Fruit fly (Drosophila melanogaster): ENCODE measurements around the gene Cyt-b5-r.

Gene Cyt-b5-r

DNA sequence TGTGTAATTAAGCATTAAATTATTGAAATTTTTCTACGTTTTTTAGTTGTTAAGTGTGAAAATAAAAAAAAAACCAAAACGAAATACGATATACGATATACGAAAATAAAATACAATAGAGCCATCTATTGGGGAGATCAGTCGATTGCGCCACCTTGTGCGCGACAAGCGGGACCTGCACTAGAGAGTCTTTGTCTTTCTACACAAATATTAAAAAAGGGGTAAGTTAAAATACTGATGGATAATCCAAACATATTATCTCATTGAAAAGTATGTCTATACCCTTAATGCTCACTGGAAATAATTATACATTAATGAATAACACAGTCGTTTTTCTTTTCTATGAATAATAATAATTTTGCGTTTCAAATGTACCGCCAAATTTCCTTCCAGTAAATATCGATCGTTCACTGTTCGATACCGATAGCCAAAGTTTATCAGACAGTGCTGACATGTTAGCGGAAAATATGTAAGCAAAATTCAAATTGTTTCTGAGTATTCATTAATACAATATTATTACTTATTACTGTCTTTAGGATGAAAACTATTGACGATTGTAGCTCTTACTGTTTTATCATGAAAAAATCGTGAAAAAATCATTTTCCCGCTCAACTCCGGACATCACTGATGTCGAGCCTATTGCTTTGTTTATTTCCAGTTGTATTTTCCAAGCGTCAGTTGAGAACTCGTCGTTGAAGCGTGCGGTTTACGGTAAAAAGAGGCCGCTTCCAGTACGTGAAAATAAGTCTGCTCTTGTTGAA, 25.6 kb upstream of the Cyt-b5-r start, which contains the start of gene mdy:
Gene mdy (plus strand): TSS at position 672 of the 761 bp plus-strand sequence.
- TF ChIP-seq OdsH (GFP tag; optimal IDR thresholded peaks at IDR 0.05) (peak; percentile 73), Abd-B (GFP tag; optimal IDR thresholded peaks at IDR 0.05) (no peak), dmrt93B (GFP tag; optimal IDR thresholded peaks at IDR 0.05) (peak; percentile 24), rgr (GFP tag; optimal IDR thresholded peaks at IDR 0.05) (peak; percentile 69), Dif (GFP tag; optimal IDR thresholded peaks at IDR 0.05; ENCODE audit: partially characterized antibody) (no peak), Hr83 (GFP tag; optimal IDR thresholded peaks at IDR 0.05; ENCODE audit: poor library complexity, severe bottlenecking) (peak; percentile 52), Rel (GFP tag; optimal IDR thresholded peaks at IDR 0.05) (no peak), Rel (tag; optimal IDR thresholded peaks at IDR 0.05) (no peak), foxo (GFP tag; optimal IDR thresholded peaks at IDR 0.05) (peak in 1 of 2 experiments; percentile 70), tai (GFP tag; optimal IDR thresholded peaks at IDR 0.05) (peak; percentile 76), fru (GFP tag; optimal IDR thresholded peaks at IDR 0.05) (peak; percentile 67), CG9705 (GFP tag; optimal IDR thresholded peaks at IDR 0.05) (peak; percentile 14), jim (GFP tag; optimal IDR thresholded peaks at IDR 0.05) (no peak), usp (GFP tag; optimal IDR thresholded peaks at IDR 0.05) (no peak), Hr78 (GFP tag; optimal IDR thresholded peaks at IDR 0.05) (no peak), Hnf4 (GFP tag; optimal IDR thresholded peaks at IDR 0.05) (peak; percentile 69), Dfd (GFP tag; optimal IDR thresholded peaks at IDR 0.05) (no peak), CG32264 (GFP tag; optimal IDR thresholded peaks at IDR 0.05) (peak; percentile 44), pan (optimal IDR thresholded peaks at IDR 0.05) (no peak), brk (GFP tag; optimal IDR thresholded peaks at IDR 0.05) (peak; percentile 77), Jra (GFP tag; optimal IDR thresholded peaks at IDR 0.05) (peak; percentile 74), CrebA (GFP tag; optimal IDR thresholded peaks at IDR 0.05; ENCODE audit: borderline replicate concordance) (peak; percentile 53), dl (GFP tag; optimal IDR thresholded peaks at IDR 0.05; ENCODE audit: insufficient read depth in 1 of 2, partially characterized antibody in 2 of 2) (no peak), br (GFP tag; optimal IDR thresholded peaks at IDR 0.05) (peak; percentile 56), Mio (GFP tag; optimal IDR thresholded peaks at IDR 0.05) (no peak), Sp1 (GFP tag; optimal IDR thresholded peaks at IDR 0.05) (peak; percentile 52), HLH106 (tag; optimal IDR thresholded peaks at IDR 0.05) (peak; percentile 54), sage (GFP tag; optimal IDR thresholded peaks at IDR 0.05) (peak; percentile 54), N (GFP tag; optimal IDR thresholded peaks at IDR 0.05) (no peak), woc (GFP tag; optimal IDR thresholded peaks at IDR 0.05) (peak; percentile 89), lola (GFP tag; optimal IDR thresholded peaks at IDR 0.05) (no peak), Myc (optimal IDR thresholded peaks at IDR 0.05) (peak; percentile 96), ey (GFP tag; optimal IDR thresholded peaks at IDR 0.05) (peak; percentile 69), dsf (GFP tag; optimal IDR thresholded peaks at IDR 0.05; ENCODE audit: borderline replicate concordance) (no peak), h (GFP tag; optimal IDR thresholded peaks at IDR 0.05) (peak; percentile 77), psq (GFP tag; optimal IDR thresholded peaks at IDR 0.05) (peak; percentile 41), sv (GFP tag; optimal IDR thresholded peaks at IDR 0.05) (peak; percentile 78), Vsx2 (GFP tag; optimal IDR thresholded peaks at IDR 0.05; ENCODE audit: partially characterized antibody) (no peak), GATAd (GFP tag; optimal IDR thresholded peaks at IDR 0.05) (peak; percentile 22)

DNA sequence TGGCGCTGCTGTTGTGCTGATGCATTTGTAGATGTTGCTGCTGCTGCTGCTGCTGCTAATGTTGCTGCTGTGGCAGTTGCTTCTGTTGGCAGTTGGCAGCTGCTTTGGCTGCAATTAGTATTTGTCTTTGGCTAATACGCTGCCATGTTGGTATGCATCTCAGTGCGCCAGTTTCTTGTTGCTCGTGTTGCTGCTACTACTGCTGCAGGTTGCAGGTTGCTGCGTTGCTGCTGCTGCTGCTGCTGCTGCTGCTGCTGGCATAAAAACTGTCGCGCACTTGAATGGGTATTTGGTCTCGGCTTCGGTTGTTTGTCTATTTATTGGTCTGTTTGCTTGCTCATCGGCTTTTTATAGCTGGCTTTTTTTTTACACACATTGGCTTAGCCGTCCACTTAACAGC, 18.2 kb upstream of the Cyt-b5-r start:
- TF ChIP-seq Dfd (GFP tag; optimal IDR thresholded peaks at IDR 0.05) (peak; percentile 93), dmrt93B (GFP tag; optimal IDR thresholded peaks at IDR 0.05) (no peak), CG9705 (GFP tag; optimal IDR thresholded peaks at IDR 0.05) (no peak)
